Fruit fly (Drosophila melanogaster) whole organism, embryonic: ENCODE results near the gene CG6006.

Experiments used
- CG18599 ChIP-seq: fragments of 200-800 bp; sonication (Bioruptor generic); optimal IDR thresholded peaks from 3 replicates; lab custom pipeline; 2017; ENCODE audit warnings: missing biosample characterization, missing genetic modification characterization, mild to moderate bottlenecking, moderate library complexity, missing genetic modification reagents
- CG7271 ChIP-seq: fragments of 200-800 bp; sonication (Bioruptor generic); optimal IDR thresholded peaks from 2 replicates; lab custom pipeline; 2018; ENCODE audit warnings: missing biosample characterization, mild to moderate bottlenecking, missing genetic modification characterization, moderate library complexity
- CG7839 ChIP-seq: fragments of 200-800 bp; sonication (Bioruptor generic); optimal IDR thresholded peaks from 3 replicates; lab custom pipeline; 2018; ENCODE audit warnings: missing biosample characterization, mild to moderate bottlenecking, missing genetic modification characterization, moderate library complexity
- D19B ChIP-seq: fragments of 200-800 bp; sonication (Bioruptor generic); optimal IDR thresholded peaks from 2 replicates; lab custom pipeline; 2017; ENCODE audit warnings: missing biosample characterization, mild to moderate bottlenecking, missing genetic modification characterization
- Doc3 ChIP-seq: fragments of 200-800 bp; sonication (Bioruptor generic); IDR thresholded peaks from 3 replicates; pipeline ENCODE4 v1.3.6; 2022; ENCODE audit warnings: missing biosample characterization, missing genetic modification characterization; ENCODE audit not compliant: partially characterized antibody
- br ChIP-seq: fragments of >200 bp; optimal IDR thresholded peaks from 2 replicates; lab custom pipeline; 2017
- h ChIP-seq: fragments of >200 bp; optimal IDR thresholded peaks from 2 replicates; lab custom pipeline; 2017
- jing ChIP-seq: fragments of 200-800 bp; sonication (Bioruptor generic); optimal IDR thresholded peaks from 2 replicates; lab custom pipeline; 2018; ENCODE audit warnings: missing biosample characterization, mild to moderate bottlenecking, missing genetic modification characterization
- ken ChIP-seq: fragments of 200-800 bp; sonication (Bioruptor generic); IDR thresholded peaks from 3 replicates; pipeline ENCODE4 v1.3.6; 2022; ENCODE audit warnings: missing biosample characterization, missing genetic modification characterization

dm6 chr3R:16180476-16181070 is 25.8 kb downstream of the CG6006 start, which contains the start of gene CG8927:
- no peak for TF ChIP-seq CG7271 (tag; lab: Kevin White, UChicago)
- TF ChIP-seq h (lab: Kevin White, UChicago) = no peak
- TF ChIP-seq jing = no peak
- TF ChIP-seq Doc3 = no peak
- no peak for TF ChIP-seq CG18599 (GFP tag; lab: Kevin White, UChicago)
- TF ChIP-seq ken (GFP tag; lab: Robert Waterston, UW) = no peak
- no peak for TF ChIP-seq CG7839
- TF ChIP-seq br (lab: Kevin White, UChicago) = no peak
- TF ChIP-seq D19B = no peak
